Worm (Caenorhabditis elegans) whole organism, early embryonic: ENCODE data around the gene srbc-49.
"Not testable (repeated sequence)": the region's sequence is repeated elsewhere in the genome, so short reads cannot be mapped to it uniquely, and the experiment has no call there.

Experiments
- B0310.2 ChIP-seq: sonication (generic microtip); optimal IDR thresholded peaks from 2 replicates; lab custom pipeline; 2016; ENCODE audit warnings: mild to moderate bottlenecking, missing genetic modification characterization, missing compliant biosample characterization
- F13C5.2 ChIP-seq: sonication (generic microtip); optimal IDR thresholded peaks from 2 replicates; lab custom pipeline; 2017; ENCODE audit warnings: mild to moderate bottlenecking, missing genetic modification characterization, inconsistent platforms, missing compliant biosample characterization
- aly-1 ChIP-seq: sonication (generic microtip); optimal IDR thresholded peaks from 2 replicates; lab custom pipeline; 2016; ENCODE audit warnings: missing genetic modification characterization, missing compliant biosample characterization
- ama-1 ChIP-seq: fragments of 150-350 bp; optimal IDR thresholded peaks from 2 replicates; lab custom pipeline; 2014
- ceh-13 ChIP-seq: fragments of 200-800 bp; sonication (Bioruptor generic); optimal IDR thresholded peaks from 2 replicates; lab custom pipeline; 2018; ENCODE audit warnings: mild to moderate bottlenecking, missing genetic modification characterization, missing compliant biosample characterization
- ceh-36 ChIP-seq: sonication (generic microtip); optimal IDR thresholded peaks from 2 replicates; lab custom pipeline; 2016; ENCODE audit warnings: missing genetic modification characterization, inconsistent platforms, missing compliant biosample characterization
- ets-7 ChIP-seq: sonication (generic microtip); optimal IDR thresholded peaks from 2 replicates; lab custom pipeline; 2016; ENCODE audit warnings: missing genotype, missing genetic modification characterization, missing compliant biosample characterization
- flt-1 ChIP-seq: fragments of 200-800 bp; sonication (Bioruptor generic); IDR thresholded peaks from 2 replicates; pipeline ENCODE4 v1.3.6; 2022; ENCODE audit warnings: missing genetic modification characterization, missing compliant biosample characterization
- hmbx-1 ChIP-seq: sonication (generic microtip); optimal IDR thresholded peaks from 2 replicates; lab custom pipeline; 2016; ENCODE audit warnings: mild to moderate bottlenecking, missing genetic modification characterization, missing compliant biosample characterization
- hmg-4 ChIP-seq: fragments of 200-800 bp; sonication (Bioruptor generic); optimal IDR thresholded peaks from 2 replicates; lab custom pipeline; 2018; ENCODE audit warnings: mild to moderate bottlenecking, missing genetic modification characterization, missing compliant biosample characterization
- hnd-1 ChIP-seq: sonication (generic microtip); optimal IDR thresholded peaks from 2 replicates; lab custom pipeline; 2016; ENCODE audit warnings: missing genetic modification characterization, missing compliant biosample characterization
- pes-1 ChIP-seq: fragments of 200-800 bp; sonication (Bioruptor generic); IDR thresholded peaks from 2 replicates; pipeline ENCODE4 v1.3.6; 2022; ENCODE audit warnings: missing genetic modification reagents, missing genetic modification characterization, missing compliant biosample characterization
- scrt-1 ChIP-seq: fragments of 200-800 bp; sonication (Bioruptor generic); IDR thresholded peaks from 2 replicates; pipeline ENCODE4 v1.3.6; 2022; ENCODE audit warnings: missing genetic modification characterization, missing compliant biosample characterization
- sea-1 ChIP-seq: fragments of 200-800 bp; sonication (Bioruptor generic); conservative IDR thresholded peaks from 2 replicates; pipeline ENCODE4 v1.3.6; 2022; ENCODE audit warnings: missing genetic modification characterization, missing compliant biosample characterization
- tbx-11 ChIP-seq: fragments of 200-800 bp; sonication (Bioruptor generic); IDR thresholded peaks from 2 replicates; pipeline ENCODE4 v1.3.6; 2022; ENCODE audit warnings: missing genetic modification characterization, missing compliant biosample characterization
- tbx-37 ChIP-seq: fragments of 200-800 bp; sonication (Bioruptor generic); conservative IDR thresholded peaks from 2 replicates; pipeline ENCODE4 v1.3.6; 2022; ENCODE audit warnings: missing genetic modification reagents, missing genetic modification characterization, missing compliant biosample characterization
- tra-4 ChIP-seq: sonication (generic microtip); optimal IDR thresholded peaks from 2 replicates; lab custom pipeline; 2017; ENCODE audit warnings: missing genetic modification characterization, missing compliant biosample characterization

Gene srbc-49

DNA sequence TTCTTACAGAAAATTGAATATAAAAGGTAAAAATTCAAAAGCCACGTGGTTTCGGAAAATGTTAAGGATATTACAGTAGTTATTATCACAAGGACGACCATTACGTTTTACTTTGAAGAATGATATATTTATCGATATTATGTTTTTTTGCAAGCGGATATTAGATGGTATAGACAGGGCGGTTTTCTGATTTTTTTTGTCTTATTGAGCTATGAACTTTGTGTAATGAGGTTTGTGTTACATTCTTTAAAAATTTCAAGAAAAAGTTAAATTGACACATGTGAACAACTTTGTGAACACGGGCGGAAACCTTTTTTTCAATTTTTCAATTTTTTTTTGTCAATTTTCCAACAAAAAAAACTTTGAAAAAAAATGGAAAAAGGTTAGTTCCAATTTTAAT is 3.4 kb downstream of the srbc-49 start, which contains the start of gene srbc-50:
Gene srbc-50 (minus strand): TSS at position 101 of the 400 bp plus-strand sequence.
- TF ChIP-seq pes-1 (no peak), ceh-36 (tag; lab: Kevin White, UChicago) (no peak), ama-1 (no peak), aly-1 (tag; lab: Kevin White, UChicago) (no peak), hmg-4 (no peak), hnd-1 (tag; lab: Kevin White, UChicago) (no peak), tbx-11 (no peak), ceh-13 (GFP tag; lab: Kevin White, UChicago) (no peak), B0310.2 (tag; lab: Kevin White, UChicago) (no peak), F13C5.2 (tag; lab: Kevin White, UChicago) (no peak), tbx-37 (GFP tag; lab: Robert Waterston, UW) (no peak), hmbx-1 (no peak), flt-1 (GFP tag; lab: Robert Waterston, UW) (no peak), sea-1 (GFP tag; lab: Robert Waterston, UW) (no peak)

DNA sequence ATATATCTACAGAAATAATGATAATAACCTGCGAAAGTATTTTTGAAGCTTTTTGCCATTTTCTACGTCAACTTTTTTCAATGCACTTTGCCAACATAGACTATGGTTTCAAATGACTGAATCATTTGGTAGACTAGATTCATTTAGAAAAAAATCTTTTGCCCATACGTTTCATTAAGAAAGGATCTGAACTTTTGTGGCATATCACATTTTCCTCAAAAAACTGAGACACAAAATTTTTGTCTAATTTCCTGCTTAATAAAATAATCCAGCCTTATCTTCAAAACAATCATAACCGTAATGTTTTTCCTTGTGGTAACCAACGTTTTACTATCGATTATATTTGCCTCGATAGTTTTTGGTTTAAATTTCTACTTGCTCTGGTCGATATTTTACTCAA is 4.6 kb downstream of the srbc-49 start, which contains the start of gene srbc-51:
Gene srbc-51 (plus strand): TSS at position 301 of the 400 bp plus-strand sequence.
- TF ChIP-seq pes-1 (no peak), ama-1 (no peak), hmbx-1 (no peak), B0310.2 (tag; lab: Kevin White, UChicago) (no peak), ets-7 (tag; lab: Kevin White, UChicago) (no peak), scrt-1 (no peak), aly-1 (tag; lab: Kevin White, UChicago) (no peak)

DNA sequence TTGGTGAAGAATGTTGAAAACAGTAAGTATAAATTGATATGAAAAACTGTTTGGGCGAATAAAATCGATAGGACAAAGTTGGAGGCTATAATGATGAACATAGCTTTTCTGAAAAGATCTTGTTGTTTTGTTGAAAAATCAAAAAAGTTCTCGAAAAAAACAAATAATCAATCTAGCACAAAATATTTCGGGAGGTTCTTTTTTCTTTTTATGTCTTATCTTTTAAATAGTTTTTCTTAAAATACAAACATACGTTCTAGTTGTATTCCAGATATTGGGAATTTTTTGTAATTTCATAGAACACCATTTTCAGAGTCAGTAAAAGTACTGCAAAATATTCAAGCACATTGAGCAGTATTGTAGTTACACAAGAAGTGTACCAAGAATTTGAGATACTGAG is 8.4 kb downstream of the srbc-49 start, which contains the start of gene srbc-55:
Gene srbc-55 (minus strand): TSS at position 101 of the 400 bp plus-strand sequence.
- TF ChIP-seq sea-1 (GFP tag; lab: Robert Waterston, UW) (no peak), pes-1 (no peak), ets-7 (tag; lab: Kevin White, UChicago) (no peak), ama-1 (no peak), hmg-4 (no peak), tbx-11 (no peak), ceh-13 (GFP tag; lab: Kevin White, UChicago) (no peak), tbx-37 (GFP tag; lab: Robert Waterston, UW) (no peak), flt-1 (GFP tag; lab: Robert Waterston, UW) (no peak), hmbx-1 (no peak)

- no peak for TF ChIP-seq aly-1 (tag; lab: Kevin White, UChicago)
- no peak for TF ChIP-seq ceh-36 (tag; lab: Kevin White, UChicago)
- TF ChIP-seq tbx-11, result no peak
- no peak for TF ChIP-seq flt-1 (GFP tag; lab: Robert Waterston, UW)
- no peak for TF ChIP-seq hmbx-1
- TF ChIP-seq hnd-1 (tag; lab: Kevin White, UChicago), result no peak
- TF ChIP-seq pes-1, result no peak
- TF ChIP-seq hmg-4, result no peak
Observed at ce11 chrV:15831586-15831985, 10.1 kb downstream of the srbc-49 start, which contains the start of gene srbc-56. Gene srbc-56, minus strand, starts transcription at chrV:15831686.

DNA sequence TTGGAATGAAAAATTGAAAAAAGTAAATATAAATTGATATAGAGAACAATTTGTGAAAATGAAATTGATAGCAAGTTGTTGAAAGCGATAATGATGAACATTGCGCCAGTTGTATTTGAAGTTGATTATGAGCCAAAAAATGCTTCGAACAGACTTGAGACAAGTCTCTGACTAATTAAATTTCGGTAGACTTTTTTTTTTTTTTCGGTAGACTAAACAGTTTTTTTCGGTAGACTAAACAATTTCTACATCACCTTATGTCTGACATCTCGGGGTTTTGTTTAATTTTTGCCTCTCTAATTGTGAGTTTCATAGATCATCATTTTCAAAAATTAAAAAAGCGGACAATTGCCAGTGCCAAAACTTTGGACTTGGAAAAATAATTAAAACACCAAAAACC is 12.1 kb downstream of the srbc-49 start, which contains the start of gene srbc-54:
Gene srbc-54 (minus strand): TSS at position 101 of the 400 bp plus-strand sequence.
- TF ChIP-seq scrt-1, result no peak
- TF ChIP-seq tbx-11, result no peak
- TF ChIP-seq aly-1 (tag; lab: Kevin White, UChicago), result no peak
- TF ChIP-seq ceh-13 (GFP tag; lab: Kevin White, UChicago), result no peak
- no peak for TF ChIP-seq sea-1 (GFP tag; lab: Robert Waterston, UW)
- no peak for TF ChIP-seq F13C5.2 (tag; lab: Kevin White, UChicago)
- TF ChIP-seq B0310.2 (tag; lab: Kevin White, UChicago), result no peak
- no peak for TF ChIP-seq tra-4
- no peak for TF ChIP-seq flt-1 (GFP tag; lab: Robert Waterston, UW)
- no peak for TF ChIP-seq ceh-36 (tag; lab: Kevin White, UChicago)
- no peak for TF ChIP-seq ets-7 (tag; lab: Kevin White, UChicago)
- TF ChIP-seq hnd-1 (tag; lab: Kevin White, UChicago), result no peak

ce11 chrV:15841095-15841494 is 19.6 kb downstream of the srbc-49 start, which contains the start of gene srh-149:
Gene srh-149, minus strand, starts transcription at chrV:15841195.
- no peak for TF ChIP-seq ceh-13 (GFP tag; lab: Kevin White, UChicago)
- no peak for TF ChIP-seq tbx-37 (GFP tag; lab: Robert Waterston, UW)
- TF ChIP-seq tbx-11, result no peak
- no peak for TF ChIP-seq pes-1
- TF ChIP-seq flt-1 (GFP tag; lab: Robert Waterston, UW), result no peak

DNA sequence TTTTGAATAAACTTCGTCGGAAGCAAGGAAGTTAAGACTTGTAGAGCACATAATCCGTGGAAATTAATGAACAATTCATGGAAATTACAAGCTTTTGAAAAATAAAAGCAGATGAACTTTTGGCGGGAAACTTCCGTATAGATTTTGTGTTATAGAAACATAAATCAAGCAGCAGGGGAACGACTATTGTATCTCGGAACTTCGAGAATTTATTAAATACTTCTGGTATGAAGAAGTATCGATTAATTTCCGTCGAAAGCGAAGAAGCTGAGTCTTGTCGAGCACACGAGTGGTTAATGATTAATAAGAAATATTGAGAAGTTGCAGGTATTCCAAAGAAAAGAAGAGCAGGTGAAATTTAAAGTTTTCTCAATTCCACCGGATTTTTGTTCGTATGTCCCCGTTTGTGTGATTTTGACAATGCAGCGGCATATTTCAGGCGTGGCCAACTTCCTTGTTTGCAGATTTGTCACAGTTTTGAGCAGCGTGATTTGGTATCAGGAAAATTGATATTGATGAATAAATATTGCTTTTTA is 28.8 kb downstream of the srbc-49 start, which contains the start of gene srh-147:
Gene srh-147 (minus strand): TSS at position 51 of the 536 bp plus-strand sequence.
- not testable (repeated sequence) for TF ChIP-seq flt-1 (GFP tag; lab: Robert Waterston, UW); hmbx-1; hnd-1 (tag; lab: Kevin White, UChicago)

- no peak for TF ChIP-seq tra-4
- no peak for TF ChIP-seq hnd-1 (tag; lab: Kevin White, UChicago)
- no peak for TF ChIP-seq hmbx-1
- TF ChIP-seq aly-1 (tag; lab: Kevin White, UChicago), result no peak
- TF ChIP-seq sea-1 (GFP tag; lab: Robert Waterston, UW), result no peak
- no peak for TF ChIP-seq ama-1
- TF ChIP-seq pes-1, result no peak
- TF ChIP-seq B0310.2 (tag; lab: Kevin White, UChicago), result no peak
- TF ChIP-seq tbx-37 (GFP tag; lab: Robert Waterston, UW), result no peak
- TF ChIP-seq tbx-11, result no peak
- no peak for TF ChIP-seq flt-1 (GFP tag; lab: Robert Waterston, UW)
Observed at ce11 chrV:15858292-15858691, 36.8 kb downstream of the srbc-49 start, which contains the start of gene srh-148. Gene srh-148, minus strand, starts transcription at chrV:15858392.
